Worm (Caenorhabditis elegans) whole organism, midembryonic: ENCODE results near the gene sdhd-1.

Source experiments
- cog-1 ChIP-seq: sonication (generic microtip); optimal IDR thresholded peaks from 2 replicates; lab custom pipeline; 2016; ENCODE audit warnings: missing genetic modification characterization, missing compliant biosample characterization
- tab-1 ChIP-seq: fragments of 200-800 bp; sonication (Bioruptor generic); IDR thresholded peaks from 2 replicates; pipeline ENCODE4 v1.3.6; 2022; ENCODE audit warnings: missing genetic modification characterization, missing compliant biosample characterization

- TF ChIP-seq cog-1 (tag; lab: Kevin White, UChicago) (no peak), tab-1 (GFP tag; lab: Robert Waterston, UW) (no peak)
Measured at ce11 chrII:11044193-11044568, 5.5 kb downstream of the sdhd-1 start.
